Fruit fly (Drosophila melanogaster) whole organism, prepupa: Measurements from ENCODE around the gene Ns4.

ENCODE experiments used
- CG10669 ChIP-seq: fragments of 200-800 bp; sonication (Bioruptor generic); optimal IDR thresholded peaks from 3 replicates; lab custom pipeline; 2018; ENCODE audit warnings: missing biosample characterization, mild to moderate bottlenecking, missing genetic modification characterization, moderate library complexity
- CG11762 ChIP-seq: fragments of 200-800 bp; sonication (Bioruptor generic); optimal IDR thresholded peaks from 3 replicates; lab custom pipeline; 2016; ENCODE audit warnings: missing biosample characterization, missing genetic modification characterization; ENCODE audit not compliant: insufficient read depth
- CG15336 ChIP-seq: fragments of 200-800 bp; sonication (Bioruptor generic); IDR thresholded peaks from 2 replicates; pipeline ENCODE4 v1.3.6; 2022; ENCODE audit warnings: missing biosample characterization, missing genetic modification characterization
- CG1621 ChIP-seq: fragments of 200-800 bp; sonication (Bioruptor generic); optimal IDR thresholded peaks from 3 replicates; lab custom pipeline; 2018; ENCODE audit warnings: missing biosample characterization, mild to moderate bottlenecking, missing genetic modification characterization
- CG31627 ChIP-seq: fragments of 200-800 bp; sonication (Bioruptor generic); optimal IDR thresholded peaks from 3 replicates; lab custom pipeline; 2016; ENCODE audit warnings: missing biosample characterization, missing genetic modification characterization
- CG32006 ChIP-seq: fragments of 200-800 bp; sonication (Bioruptor generic); optimal IDR thresholded peaks from 3 replicates; lab custom pipeline; 2017; ENCODE audit warnings: missing biosample characterization, mild to moderate bottlenecking, missing genetic modification characterization
- CG6163 ChIP-seq: fragments of 200-800 bp; sonication (Bioruptor generic); IDR thresholded peaks from 3 replicates; pipeline ENCODE4 v1.3.6; 2022; ENCODE audit warnings: missing biosample characterization, missing genetic modification characterization
- CG6276 ChIP-seq: fragments of 200-800 bp; sonication (Bioruptor generic); optimal IDR thresholded peaks from 2 replicates; lab custom pipeline; 2017; ENCODE audit warnings: missing biosample characterization, mild to moderate bottlenecking, missing genetic modification characterization
- CG6792 ChIP-seq: fragments of 200-800 bp; sonication (Bioruptor generic); optimal IDR thresholded peaks from 3 replicates; lab custom pipeline; 2016; ENCODE audit warnings: missing biosample characterization, missing genetic modification characterization
- CG6854 ChIP-seq: fragments of 200-800 bp; sonication (Bioruptor generic); optimal IDR thresholded peaks from 2 replicates; lab custom pipeline; 2017; ENCODE audit warnings: missing biosample characterization, mild to moderate bottlenecking, missing genetic modification characterization
- CG8119 ChIP-seq: fragments of 200-800 bp; sonication (Bioruptor generic); IDR thresholded peaks from 3 replicates; pipeline ENCODE4 v1.3.6; 2022; ENCODE audit warnings: missing biosample characterization, missing genetic modification characterization
- CG8632 ChIP-seq: fragments of 200-800 bp; sonication (Bioruptor generic); optimal IDR thresholded peaks from 3 replicates; lab custom pipeline; 2016; ENCODE audit warnings: missing biosample characterization, missing genetic modification characterization
- CG9139 ChIP-seq: fragments of 200-800 bp; sonication (Bioruptor generic); optimal IDR thresholded peaks from 3 replicates; lab custom pipeline; 2017; ENCODE audit warnings: missing biosample characterization, mild to moderate bottlenecking, missing genetic modification characterization
- Eip75B ChIP-seq: fragments of 200-800 bp; sonication (Bioruptor generic); optimal IDR thresholded peaks from 3 replicates; lab custom pipeline; 2016; ENCODE audit warnings: missing biosample characterization, missing genetic modification characterization
- Hr38 ChIP-seq: sonication (Bioruptor generic); optimal IDR thresholded peaks from 2 replicates; lab custom pipeline; 2016; ENCODE audit warnings: missing biosample characterization, missing genetic modification characterization
- Hr4 ChIP-seq: fragments of 200-800 bp; sonication (Bioruptor generic); optimal IDR thresholded peaks from 3 replicates; lab custom pipeline; 2016; ENCODE audit warnings: missing biosample characterization, missing genetic modification characterization
- Lpt ChIP-seq: fragments of 200-800 bp; sonication (Bioruptor generic); optimal IDR thresholded peaks from 3 replicates; lab custom pipeline; 2016; ENCODE audit warnings: missing biosample characterization, missing genetic modification characterization
- OdsH ChIP-seq: fragments of 200-800 bp; sonication (Bioruptor generic); optimal IDR thresholded peaks from 3 replicates; lab custom pipeline; 2016; ENCODE audit warnings: missing biosample characterization, missing genetic modification characterization
- Sox102F ChIP-seq: fragments of 200-800 bp; sonication (Bioruptor generic); optimal IDR thresholded peaks from 2 replicates; lab custom pipeline; 2016; ENCODE audit warnings: missing biosample characterization, mild to moderate bottlenecking, missing genetic modification characterization
- Sox15 ChIP-seq: fragments of 200-800 bp; sonication (Bioruptor generic); optimal IDR thresholded peaks from 3 replicates; lab custom pipeline; 2016; ENCODE audit warnings: missing biosample characterization, missing genetic modification characterization
- cyc ChIP-seq: fragments of 200-800 bp; sonication (Bioruptor generic); optimal IDR thresholded peaks from 3 replicates; lab custom pipeline; 2016; ENCODE audit warnings: missing biosample characterization, missing genetic modification characterization
- dac ChIP-seq: fragments of 200-800 bp; sonication (Bioruptor generic); optimal IDR thresholded peaks from 2 replicates; lab custom pipeline; 2017; ENCODE audit warnings: missing biosample characterization, mild to moderate bottlenecking, missing genetic modification characterization
- dsx ChIP-seq: fragments of 200-800 bp; optimal IDR thresholded peaks from 3 replicates; lab custom pipeline; 2019; ENCODE audit warnings: missing biosample characterization, mild to moderate bottlenecking, missing genetic modification characterization, moderate library complexity; ENCODE audit not compliant: poor library complexity, severe bottlenecking
- fd59A ChIP-seq: fragments of 200-800 bp; sonication (Bioruptor generic); optimal IDR thresholded peaks from 2 replicates; lab custom pipeline; 2017; ENCODE audit warnings: missing biosample characterization, mild to moderate bottlenecking, missing genetic modification characterization, missing genetic modification reagents
- fd85E ChIP-seq: fragments of 200-800 bp; sonication (Bioruptor generic); optimal IDR thresholded peaks from 3 replicates; lab custom pipeline; 2016; ENCODE audit warnings: missing biosample characterization, missing genetic modification characterization
- fkh ChIP-seq: fragments of 200-800 bp; sonication (Bioruptor generic); optimal IDR thresholded peaks from 3 replicates; lab custom pipeline; 2017; ENCODE audit warnings: missing biosample characterization, mild to moderate bottlenecking, missing genetic modification characterization, moderate library complexity
- net ChIP-seq: fragments of 200-800 bp; sonication (Bioruptor generic); optimal IDR thresholded peaks from 3 replicates; lab custom pipeline; 2016; ENCODE audit warnings: missing biosample characterization, missing genetic modification characterization
- pdm3 ChIP-seq: fragments of 200-800 bp; sonication (Bioruptor generic); optimal IDR thresholded peaks from 3 replicates; lab custom pipeline; 2016; ENCODE audit warnings: missing biosample characterization, missing genetic modification characterization
- spab ChIP-seq: fragments of 200-800 bp; sonication (Bioruptor generic); optimal IDR thresholded peaks from 2 replicates; lab custom pipeline; 2017; ENCODE audit warnings: missing biosample characterization, mild to moderate bottlenecking, missing genetic modification characterization, missing genetic modification reagents
- ss ChIP-seq, 2 experiments: fragments of 200-800 bp; sonication (Bioruptor generic); optimal IDR thresholded peaks; 2 replicates in 1 of 2; 3 replicates in 1 of 2; lab custom pipeline; 2017 to 2018; ENCODE audit warnings: mild to moderate bottlenecking in 2 of 2, missing biosample characterization in 2 of 2, missing genetic modification characterization in 2 of 2, moderate library complexity in 1 of 2
- svp ChIP-seq: fragments of 200-800 bp; sonication (Bioruptor generic); peaks from one replicate; lab custom pipeline; 2016; ENCODE audit warnings: missing biosample characterization, missing genetic modification characterization
- topi ChIP-seq: fragments of 200-800 bp; sonication (Bioruptor generic); optimal IDR thresholded peaks from 3 replicates; lab custom pipeline; 2016; ENCODE audit warnings: missing biosample characterization, missing genetic modification characterization

The Ns4 gene

DNA sequence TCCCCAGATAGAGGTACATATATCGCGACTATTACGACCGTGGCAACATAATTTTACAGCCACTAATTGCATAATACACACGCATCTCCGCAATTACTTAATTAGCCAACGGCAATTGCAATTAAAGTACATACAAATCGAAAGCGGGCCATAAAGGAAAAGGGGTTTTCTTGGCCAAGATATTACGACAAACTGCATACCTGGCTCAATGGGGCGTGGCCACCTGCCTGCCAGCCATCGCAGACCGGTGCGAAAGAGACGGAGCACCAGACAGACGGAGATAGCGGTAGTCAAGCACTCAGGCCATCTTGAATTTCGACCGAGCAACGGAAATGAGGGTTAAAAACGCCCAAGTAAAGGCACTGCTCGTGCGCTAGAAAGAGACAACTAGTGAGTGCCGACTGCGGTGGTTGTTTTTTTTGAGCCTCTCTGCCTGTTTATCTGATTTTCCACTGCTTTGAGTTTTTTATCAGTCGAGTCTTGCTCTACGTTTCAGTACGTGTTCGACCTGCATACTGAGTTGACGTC lies 18.0 kb downstream of the Ns4 start, which contains the start of gene cad (continued):
- TF ChIP-seq dac: no peak
- TF ChIP-seq CG32006: no peak
- TF ChIP-seq CG10669 (GFP tag; lab: Kevin White, UChicago): no peak
- TF ChIP-seq fd85E (GFP tag; lab: Kevin White, UChicago): no peak
- TF ChIP-seq CG31627 (GFP tag; lab: Kevin White, UChicago): peak; percentile 14
- peak; percentile 86 for TF ChIP-seq CG6163
- peak; percentile 22 for TF ChIP-seq pdm3 (GFP tag; lab: Kevin White, UChicago)
- peak; percentile 51 for TF ChIP-seq CG9139 (GFP tag; lab: Kevin White, UChicago)
- TF ChIP-seq CG15336 (GFP tag; lab: Robert Waterston, UW): no peak
- TF ChIP-seq OdsH: peak; percentile 19
- TF ChIP-seq fkh: peak; percentile 52
- TF ChIP-seq ss (GFP tag; optimal IDR thresholded peaks at IDR 0.05; lab: Kevin White, UChicago): peak in 1 of 2 experiments; percentile 64
- no peak for TF ChIP-seq CG6276 (GFP tag; lab: Kevin White, UChicago)
- TF ChIP-seq CG8632 (GFP tag; lab: Kevin White, UChicago): peak; percentile 35
- TF ChIP-seq CG8119: peak; percentile 44; the same call in 1 of the 3 replicates

DNA sequence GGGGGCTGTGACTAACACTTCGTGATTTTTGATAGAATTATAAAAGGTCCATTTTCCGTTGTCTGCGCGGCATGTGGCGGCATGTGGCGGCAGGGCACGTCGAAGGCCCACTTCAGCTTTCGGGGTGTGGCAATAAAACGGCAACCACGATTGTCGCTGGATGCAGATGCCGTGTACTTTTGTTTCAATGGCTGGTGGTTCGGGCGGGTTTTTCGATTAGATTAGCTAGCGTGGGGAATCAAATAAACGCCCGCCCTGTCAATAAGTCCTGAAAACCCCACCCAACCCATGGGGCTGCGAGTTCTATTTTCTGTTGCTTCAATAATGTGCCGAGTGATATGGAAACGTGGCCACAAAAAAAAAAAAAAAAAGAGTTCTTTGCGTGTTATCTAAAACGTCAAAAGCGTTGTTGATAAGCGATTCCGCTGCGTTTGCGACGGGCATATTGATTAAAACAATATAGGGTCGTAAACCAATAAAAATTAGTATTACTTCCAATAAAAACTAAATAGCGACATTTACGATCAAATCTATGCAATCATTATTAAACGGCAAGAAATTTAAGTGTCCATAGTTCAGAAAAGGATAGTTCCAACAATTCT lies 21.3 kb downstream of the Ns4 start:
- TF ChIP-seq Eip75B (GFP tag; lab: Kevin White, UChicago) (no peak), CG8632 (GFP tag; lab: Kevin White, UChicago) (no peak), fkh (peak; percentile 2)

DNA sequence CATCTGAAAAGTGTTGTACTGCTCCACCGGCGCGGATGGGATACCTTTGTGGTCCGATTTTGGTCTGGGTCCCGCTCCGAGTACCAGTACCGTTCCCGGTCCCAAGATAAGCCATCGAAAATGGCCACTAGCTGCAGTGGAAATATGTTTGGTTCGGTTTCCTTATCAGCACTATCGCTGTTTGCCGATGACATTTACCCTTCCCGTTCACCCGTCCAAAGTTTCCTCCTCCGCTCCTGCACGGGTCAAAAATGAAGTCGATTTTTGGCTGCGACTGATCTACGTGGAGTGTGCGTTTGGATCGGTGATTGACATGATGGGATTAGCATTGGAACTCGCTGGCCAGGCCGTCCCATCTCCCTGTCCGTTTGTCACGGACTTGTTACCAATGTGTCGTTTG lies 22.2 kb downstream of the Ns4 start:
- no peak for TF ChIP-seq CG11762
- no peak for TF ChIP-seq pdm3 (GFP tag; lab: Kevin White, UChicago)
- TF ChIP-seq CG6854 (GFP tag; lab: Kevin White, UChicago): no peak
- no peak for TF ChIP-seq Sox15 (GFP tag; lab: Kevin White, UChicago)
- TF ChIP-seq dsx (GFP tag; lab: Kevin White, UChicago): no peak
- no peak for TF ChIP-seq spab (GFP tag; lab: Kevin White, UChicago)
- TF ChIP-seq fkh: peak; percentile 27
- TF ChIP-seq fd59A: no peak
- TF ChIP-seq CG8119: no peak

DNA sequence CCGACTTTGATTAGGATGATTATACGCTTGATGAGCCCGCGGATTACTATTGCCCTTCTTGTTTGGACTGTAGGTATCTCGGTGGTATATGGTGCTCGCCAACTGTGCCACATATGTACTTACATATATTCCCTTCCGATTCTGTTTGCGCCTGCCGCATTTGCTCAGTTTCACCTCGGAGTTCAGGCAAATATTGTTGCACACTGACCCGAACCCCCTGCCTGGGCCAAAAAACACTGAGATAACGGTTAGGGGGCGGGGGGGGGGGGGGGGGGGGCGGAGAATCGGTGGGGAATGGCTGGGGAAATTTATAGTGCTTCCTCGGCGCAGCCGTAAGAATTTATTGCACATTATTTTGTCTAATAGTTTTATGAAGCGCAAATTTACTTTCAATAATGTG lies 23.7 kb downstream of the Ns4 start:
- TF ChIP-seq CG8119 (no peak), CG1621 (tag; lab: Kevin White, UChicago) (no peak), ss (GFP tag; optimal IDR thresholded peaks at IDR 0.05; lab: Kevin White, UChicago) (no peak), svp (GFP tag; lab: Kevin White, UChicago) (no peak), Lpt (GFP tag; lab: Kevin White, UChicago) (no peak), net (GFP tag; lab: Kevin White, UChicago) (no peak), topi (GFP tag; lab: Kevin White, UChicago) (no peak), CG32006 (no peak), CG6163 (no peak), dac (no peak), Hr4 (no peak), cyc (GFP tag; lab: Kevin White, UChicago) (no peak), Sox15 (GFP tag; lab: Kevin White, UChicago) (no peak), Hr38 (GFP tag; lab: Kevin White, UChicago) (no peak), pdm3 (GFP tag; lab: Kevin White, UChicago) (no peak), CG15336 (GFP tag; lab: Robert Waterston, UW) (no peak), fd85E (GFP tag; lab: Kevin White, UChicago) (no peak), CG6792 (GFP tag; lab: Kevin White, UChicago) (no peak), Sox102F (GFP tag; lab: Kevin White, UChicago) (no peak)
